Fruit fly (Drosophila melanogaster) whole organism, prepupa: ENCODE measurements around the gene CG33269.

Experiments used
- CG16779 ChIP-seq: fragments of 200-800 bp; sonication (Bioruptor generic); optimal IDR thresholded peaks from 3 replicates; lab custom pipeline; 2017; ENCODE audit warnings: missing biosample characterization, mild to moderate bottlenecking, missing genetic modification characterization
- Ets21C ChIP-seq: fragments of 200-800 bp; sonication (Bioruptor generic); optimal IDR thresholded peaks from 3 replicates; lab custom pipeline; 2016; ENCODE audit warnings: missing biosample characterization, missing genetic modification characterization
- Lpt ChIP-seq: fragments of 200-800 bp; sonication (Bioruptor generic); optimal IDR thresholded peaks from 3 replicates; lab custom pipeline; 2016; ENCODE audit warnings: missing biosample characterization, missing genetic modification characterization
- Sox102F ChIP-seq: fragments of 200-800 bp; sonication (Bioruptor generic); optimal IDR thresholded peaks from 2 replicates; lab custom pipeline; 2016; ENCODE audit warnings: missing biosample characterization, mild to moderate bottlenecking, missing genetic modification characterization
- eg ChIP-seq: fragments of 200-800 bp; sonication (Bioruptor generic); IDR thresholded peaks from 3 replicates; pipeline ENCODE4 v1.3.6; 2022; ENCODE audit warnings: missing biosample characterization, missing genetic modification characterization

DNA sequence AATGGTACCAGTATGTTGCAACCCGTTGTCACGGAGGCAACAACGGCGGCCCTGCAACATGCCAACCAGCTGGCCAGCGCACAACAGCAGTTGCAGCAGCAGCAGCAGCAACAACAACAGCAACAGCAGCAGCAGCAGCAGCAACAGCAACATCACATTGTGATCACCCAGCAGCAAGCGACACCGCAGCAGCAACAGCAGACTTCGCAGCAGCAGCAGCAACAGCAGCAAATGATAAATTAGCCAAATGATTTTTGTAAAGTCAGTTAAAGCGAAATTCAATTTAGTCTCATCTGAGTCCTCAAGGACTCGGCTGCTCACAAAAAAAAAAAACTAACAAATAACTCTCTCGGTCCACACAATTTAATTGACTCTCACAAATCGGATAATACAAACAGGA lies 22.2 kb upstream of the CG33269 start:
- TF ChIP-seq Ets21C (no peak), Sox102F (GFP tag; lab: Kevin White, UChicago) (no peak), Lpt (GFP tag; lab: Kevin White, UChicago) (no peak), eg (no peak), CG16779 (tag; lab: Kevin White, UChicago) (no peak)
